Fruit fly (Drosophila melanogaster) whole organism, embryonic: ENCODE results near the gene Sgp.

Experiments used
- CG10654 ChIP-seq: fragments of 200-800 bp; sonication (Bioruptor generic); optimal IDR thresholded peaks from 2 replicates; lab custom pipeline; 2016; ENCODE audit warnings: missing biosample characterization, missing genetic modification characterization
- CG10979 ChIP-seq: fragments of 200-800 bp; sonication (Bioruptor generic); optimal IDR thresholded peaks from 2 replicates; lab custom pipeline; 2018; ENCODE audit warnings: missing biosample characterization, mild to moderate bottlenecking, missing genetic modification characterization, moderate library complexity
- CG12219 ChIP-seq: fragments of 200-800 bp; sonication (Bioruptor generic); optimal IDR thresholded peaks from 3 replicates; lab custom pipeline; 2018; ENCODE audit warnings: missing biosample characterization, mild to moderate bottlenecking, missing genetic modification characterization
- CG1603 ChIP-seq: fragments of 200-800 bp; sonication (Bioruptor generic); optimal IDR thresholded peaks from 2 replicates; lab custom pipeline; 2019; ENCODE audit warnings: missing biosample characterization, mild to moderate bottlenecking, missing genetic modification characterization, moderate library complexity
- CG18011 ChIP-seq: fragments of 200-800 bp; sonication (Bioruptor generic); optimal IDR thresholded peaks from 2 replicates; lab custom pipeline; 2017; ENCODE audit warnings: missing biosample characterization, missing genetic modification characterization, mild to moderate bottlenecking, moderate library complexity, missing genotype
- CG1832 ChIP-seq: fragments of 200-800 bp; sonication (Bioruptor generic); optimal IDR thresholded peaks from 2 replicates; lab custom pipeline; 2017; ENCODE audit warnings: missing biosample characterization, mild to moderate bottlenecking, missing genetic modification characterization, inconsistent platforms
- CG2120 ChIP-seq: fragments of 200-800 bp; sonication (Bioruptor generic); optimal IDR thresholded peaks from 3 replicates; lab custom pipeline; 2016; ENCODE audit warnings: missing biosample characterization, missing genetic modification characterization
- CG6683 ChIP-seq: fragments of 200-800 bp; sonication (Bioruptor generic); optimal IDR thresholded peaks from 2 replicates; lab custom pipeline; 2017; ENCODE audit warnings: missing biosample characterization, mild to moderate bottlenecking, missing genetic modification characterization, missing genetic modification reagents
- CG6689 ChIP-seq: fragments of 200-800 bp; sonication (Bioruptor generic); IDR thresholded peaks from 2 replicates; pipeline ENCODE4 v1.3.6; 2022; ENCODE audit warnings: missing biosample characterization, missing genetic modification characterization
- CG7357 ChIP-seq: fragments of 200-800 bp; sonication (Bioruptor generic); IDR thresholded peaks from 3 replicates; pipeline ENCODE4 v1.3.6; 2022; ENCODE audit warnings: missing biosample characterization, missing genetic modification characterization
- CG7963 ChIP-seq: fragments of 200-800 bp; sonication (Bioruptor generic); IDR thresholded peaks from 3 replicates; pipeline ENCODE4 v1.3.6; 2022; ENCODE audit warnings: missing biosample characterization, missing genetic modification characterization; ENCODE audit not compliant: partially characterized antibody
- CG8281 ChIP-seq: fragments of 200-800 bp; sonication (Bioruptor generic); optimal IDR thresholded peaks from 2 replicates; lab custom pipeline; 2018; ENCODE audit warnings: missing biosample characterization, mild to moderate bottlenecking, missing genetic modification characterization, moderate library complexity
- Chrac-16 ChIP-seq: fragments of 200-800 bp; sonication (Bioruptor generic); optimal IDR thresholded peaks from 3 replicates; lab custom pipeline; 2016; ENCODE audit warnings: missing biosample characterization, missing genetic modification characterization
- Dip3 ChIP-seq: fragments of 200-800 bp; sonication (Bioruptor generic); optimal IDR thresholded peaks from 3 replicates; lab custom pipeline; 2016; ENCODE audit warnings: missing biosample characterization, missing genetic modification characterization
- Eip74EF ChIP-seq, 2 experiments: fragments of 200-800 bp in 1 of 2; fragments of >200 bp in 1 of 2; sonication (Bioruptor generic) in 1 of 2; optimal IDR thresholded peaks; 2 replicates each; lab custom pipeline; 2017 to 2019; ENCODE audit warnings: missing biosample characterization in 2 of 2, missing genetic modification characterization in 2 of 2, mild to moderate bottlenecking in 1 of 2, moderate library complexity in 1 of 2
- Fer2 ChIP-seq: fragments of 200-800 bp; sonication (Bioruptor generic); optimal IDR thresholded peaks from 2 replicates; lab custom pipeline; 2018; ENCODE audit warnings: missing biosample characterization, mild to moderate bottlenecking, missing genetic modification characterization, moderate library complexity
- HLH3B ChIP-seq: fragments of 200-800 bp; sonication (Bioruptor generic); IDR thresholded peaks from 2 replicates; pipeline ENCODE4 v1.3.6; 2022; ENCODE audit warnings: missing biosample characterization, missing genetic modification characterization
- Hey ChIP-seq: fragments of 200-800 bp; sonication (Bioruptor generic); optimal IDR thresholded peaks from 3 replicates; lab custom pipeline; 2018; ENCODE audit warnings: missing biosample characterization, mild to moderate bottlenecking, missing genetic modification characterization
- HmgZ ChIP-seq: fragments of 200-800 bp; sonication (Bioruptor generic); optimal IDR thresholded peaks from 2 replicates; lab custom pipeline; 2018; ENCODE audit warnings: missing biosample characterization, mild to moderate bottlenecking, missing genetic modification characterization
- Hr78 ChIP-seq, 2 experiments: fragments of 200-800 bp in 1 of 2; fragments of >200 bp in 1 of 2; sonication (Bioruptor generic) in 1 of 2; optimal IDR thresholded peaks; 2 replicates each; lab custom pipeline; 2017 to 2019; ENCODE audit warnings: missing biosample characterization in 2 of 2, missing genetic modification characterization in 2 of 2, mild to moderate bottlenecking in 1 of 2, moderate library complexity in 1 of 2
- Lhr ChIP-seq: fragments of 200-800 bp; sonication (Bioruptor generic); optimal IDR thresholded peaks from 3 replicates; lab custom pipeline; 2017; ENCODE audit warnings: mild to moderate bottlenecking, missing biosample characterization, missing genetic modification reagents, missing genetic modification characterization
- Mes4 ChIP-seq: fragments of 200-800 bp; sonication (Bioruptor generic); optimal IDR thresholded peaks from 2 replicates; lab custom pipeline; 2016; ENCODE audit warnings: missing biosample characterization, missing genetic modification characterization
- Ptx1 ChIP-seq: fragments of 200-800 bp; sonication (Bioruptor generic); IDR thresholded peaks from 2 replicates; pipeline ENCODE4 v1.3.6; 2022; ENCODE audit warnings: missing biosample characterization, missing genetic modification characterization
- Stat92E ChIP-seq, 3 experiments: fragments of >200 bp in 2 of 3; fragments of 200-800 bp in 1 of 3; sonication (Bioruptor generic) in 1 of 3; optimal IDR thresholded peaks; 2 replicates each; lab custom pipeline; 2017 to 2019; ENCODE audit warnings: missing biosample characterization in 3 of 3, missing genetic modification characterization in 3 of 3, mild to moderate bottlenecking in 1 of 3, moderate library complexity in 1 of 3
- ara ChIP-seq: fragments of 200-800 bp; sonication (Bioruptor generic); IDR thresholded peaks from 2 replicates; pipeline ENCODE4 v1.3.6; 2022; ENCODE audit warnings: missing biosample characterization, missing genetic modification characterization
- ato ChIP-seq: fragments of 200-800 bp; sonication (Bioruptor generic); IDR thresholded peaks from 2 replicates; pipeline ENCODE4 v1.3.6; 2022; ENCODE audit warnings: missing biosample characterization, missing genetic modification characterization; ENCODE audit not compliant: partially characterized antibody
- cg ChIP-seq: fragments of 200-800 bp; sonication (Bioruptor generic); optimal IDR thresholded peaks from 3 replicates; lab custom pipeline; 2019; ENCODE audit warnings: missing biosample characterization, mild to moderate bottlenecking, missing genetic modification characterization, moderate library complexity
- dan ChIP-seq: fragments of 200-800 bp; sonication (Bioruptor generic); IDR thresholded peaks from 2 replicates; pipeline ENCODE4 v1.3.6; 2022; ENCODE audit warnings: missing biosample characterization, missing genetic modification characterization
- dpn ChIP-seq, 2 experiments: fragments of 200-800 bp; sonication (Bioruptor generic); optimal IDR thresholded peaks; 3 replicates each; lab custom pipeline; 2016; ENCODE audit warnings: missing biosample characterization in 2 of 2, missing genetic modification characterization in 2 of 2
- fu2 ChIP-seq: fragments of 200-800 bp; sonication (Bioruptor generic); optimal IDR thresholded peaks from 2 replicates; lab custom pipeline; 2016; ENCODE audit warnings: missing biosample characterization, missing genetic modification characterization
- gce ChIP-seq: fragments of 200-800 bp; sonication (Bioruptor generic); IDR thresholded peaks from 3 replicates; pipeline ENCODE4 v1.3.6; 2022; ENCODE audit warnings: missing biosample characterization, missing genetic modification characterization
- gsb ChIP-seq: fragments of 200-800 bp; sonication (Bioruptor generic); IDR thresholded peaks from 2 replicates; pipeline ENCODE4 v1.3.6; 2022; ENCODE audit warnings: missing biosample characterization, missing genetic modification characterization
- gsb-n ChIP-seq: fragments of 200-800 bp; sonication (Bioruptor generic); optimal IDR thresholded peaks from 3 replicates; lab custom pipeline; 2018; ENCODE audit warnings: missing biosample characterization, mild to moderate bottlenecking, missing genetic modification characterization
- hbn ChIP-seq: fragments of 200-800 bp; sonication (Bioruptor generic); IDR thresholded peaks from 2 replicates; pipeline ENCODE4 v1.3.6; 2022; ENCODE audit warnings: missing biosample characterization, missing genetic modification characterization; ENCODE audit not compliant: partially characterized antibody
- her ChIP-seq: fragments of 200-800 bp; sonication (Bioruptor generic); optimal IDR thresholded peaks from 2 replicates; lab custom pipeline; 2016; ENCODE audit warnings: missing biosample characterization, missing genetic modification characterization
- hkb ChIP-seq, 2 experiments: fragments of 200-800 bp in 1 of 2; fragments of >200 bp in 1 of 2; sonication (Bioruptor generic) in 1 of 2; IDR thresholded peaks in 1 of 2; optimal IDR thresholded peaks in 1 of 2; 2 replicates each; pipeline versions ENCODE4 v1.3.6 to Lab custom; 2017 to 2022; ENCODE audit warnings: missing biosample characterization in 1 of 2, missing genetic modification characterization in 1 of 2
- insv ChIP-seq, 2 experiments: fragments of 200-800 bp; sonication (Bioruptor generic); optimal IDR thresholded peaks; 3 replicates each; lab custom pipeline; 2016 to 2018; ENCODE audit warnings: missing biosample characterization in 2 of 2, missing genetic modification characterization in 2 of 2
- inv ChIP-seq: fragments of 200-800 bp; sonication (Bioruptor generic); IDR thresholded peaks from 2 replicates; pipeline ENCODE4 v1.3.6; 2022; ENCODE audit warnings: missing biosample characterization, missing genetic modification characterization; ENCODE audit not compliant: partially characterized antibody
- luna ChIP-seq: fragments of 200-800 bp; sonication (Bioruptor generic); optimal IDR thresholded peaks from 2 replicates; lab custom pipeline; 2016; ENCODE audit warnings: missing biosample characterization, missing genetic modification characterization
- maf-S ChIP-seq: fragments of 200-800 bp; sonication (Bioruptor generic); optimal IDR thresholded peaks from 2 replicates; lab custom pipeline; 2016; ENCODE audit warnings: missing biosample characterization, missing genetic modification characterization
- mld ChIP-seq: fragments of 200-800 bp; sonication (Bioruptor generic); IDR thresholded peaks from 3 replicates; pipeline ENCODE4 v1.3.6; 2022; ENCODE audit warnings: missing biosample characterization, missing genetic modification characterization; ENCODE audit not compliant: partially characterized antibody
- otp ChIP-seq: fragments of 200-800 bp; sonication (Bioruptor generic); IDR thresholded peaks from 3 replicates; pipeline ENCODE4, ENCODE4 v1.3.6; 2022; ENCODE audit warnings: missing biosample characterization, missing genetic modification characterization
- sc ChIP-seq, 3 experiments: fragments of >200 bp in 2 of 3; fragments of 200-800 bp in 1 of 3; sonication (Bioruptor generic) in 1 of 3; optimal IDR thresholded peaks; 2 replicates in 2 of 3; 3 replicates in 1 of 3; lab custom pipeline; 2017; ENCODE audit warnings: mild to moderate bottlenecking in 1 of 3, missing biosample characterization in 1 of 3, missing genetic modification characterization in 1 of 3, missing genetic modification reagents in 1 of 3
- sisA ChIP-seq: fragments of 200-800 bp; sonication (Bioruptor generic); IDR thresholded peaks from 2 replicates; pipeline ENCODE4 v1.3.6; 2022; ENCODE audit warnings: missing biosample characterization, missing genetic modification characterization
- trem ChIP-seq: fragments of 200-800 bp; optimal IDR thresholded peaks from 3 replicates; lab custom pipeline; 2019; ENCODE audit warnings: missing biosample characterization, mild to moderate bottlenecking, missing genetic modification characterization, moderate library complexity
- trh ChIP-seq: fragments of 200-800 bp; sonication (Bioruptor generic); optimal IDR thresholded peaks from 2 replicates; lab custom pipeline; 2016; ENCODE audit warnings: missing biosample characterization, missing genetic modification characterization
- twi ChIP-seq: fragments of 200-800 bp; optimal IDR thresholded peaks from 2 replicates; lab custom pipeline; 2019; ENCODE audit warnings: missing biosample characterization, mild to moderate bottlenecking, missing genetic modification characterization, moderate library complexity
- unpg ChIP-seq: fragments of 200-800 bp; sonication (Bioruptor generic); optimal IDR thresholded peaks from 3 replicates; lab custom pipeline; 2018; ENCODE audit warnings: missing biosample characterization, mild to moderate bottlenecking, missing genetic modification characterization, moderate library complexity
- vnd ChIP-seq: fragments of 200-800 bp; sonication (Bioruptor generic); IDR thresholded peaks from 3 replicates; pipeline ENCODE4 v1.3.6; 2022; ENCODE audit warnings: missing biosample characterization, missing genetic modification characterization; ENCODE audit not compliant: partially characterized antibody

Sgp gene

dm6 chr2L:8552472-8552871, 33.0 kb downstream of the Sgp start (continued):
- no peak for TF ChIP-seq CG6683 (GFP tag; lab: Kevin White, UChicago)
- TF ChIP-seq otp (GFP tag; lab: Robert Waterston, UW), result no peak
- TF ChIP-seq CG1832 (GFP tag; lab: Kevin White, UChicago), result no peak
- peak; percentile 37 for TF ChIP-seq CG12219 (GFP tag; lab: Kevin White, UChicago)
- no peak for TF ChIP-seq ato (GFP tag; lab: Robert Waterston, UW)
- TF ChIP-seq inv (GFP tag; lab: Robert Waterston, UW), result no peak
- TF ChIP-seq hkb (optimal IDR thresholded peaks at IDR 0.05; lab: Kevin White, UChicago), result no peak
- TF ChIP-seq hkb (GFP tag; IDR thresholded peaks at IDR 0.05; lab: Robert Waterston, UW), result peak; percentile 38; the same call in 1 of the 2 replicates
- no peak for TF ChIP-seq Dip3 (GFP tag; lab: Kevin White, UChicago)
- no peak for TF ChIP-seq gsb (GFP tag; lab: Robert Waterston, UW)
- TF ChIP-seq ara (GFP tag; lab: Robert Waterston, UW), result peak; percentile 63; the same call in 1 of the 2 replicates
- no peak for TF ChIP-seq Fer2
- TF ChIP-seq luna (GFP tag; lab: Kevin White, UChicago), result no peak
- TF ChIP-seq CG8281 (tag; lab: Kevin White, UChicago), result no peak
- TF ChIP-seq cg (GFP tag; lab: Kevin White, UChicago), result no peak
- TF ChIP-seq CG18011, result no peak
- TF ChIP-seq hbn (GFP tag; lab: Robert Waterston, UW), result no peak
- no peak for TF ChIP-seq dan
- TF ChIP-seq trh (GFP tag; lab: Kevin White, UChicago), result no peak
- peak; percentile 29 for TF ChIP-seq trem (tag; lab: Kevin White, UChicago)
- TF ChIP-seq Mes4 (GFP tag; lab: Kevin White, UChicago), result no peak
- no peak for TF ChIP-seq CG10654 (GFP tag; lab: Kevin White, UChicago)
- peak; percentile 65 for TF ChIP-seq CG6689 (GFP tag; lab: Robert Waterston, UW)
- TF ChIP-seq CG10979 (tag; lab: Kevin White, UChicago), result peak; percentile 66
- no peak for TF ChIP-seq vnd (GFP tag; lab: Robert Waterston, UW)
- TF ChIP-seq Eip74EF (GFP tag; optimal IDR thresholded peaks at IDR 0.05; lab: Kevin White, UChicago), result no peak
- TF ChIP-seq insv (GFP tag; optimal IDR thresholded peaks at IDR 0.05; lab: Kevin White, UChicago), result no peak
- no peak for TF ChIP-seq gce
- no peak for TF ChIP-seq HmgZ (tag; lab: Kevin White, UChicago)
- TF ChIP-seq Hr78 (GFP tag; optimal IDR thresholded peaks at IDR 0.05; lab: Kevin White, UChicago), result no peak
- TF ChIP-seq mld (GFP tag; lab: Robert Waterston, UW), result no peak
- TF ChIP-seq sc (optimal IDR thresholded peaks at IDR 0.05; lab: Kevin White, UChicago), result no peak
- no peak for TF ChIP-seq sc (GFP tag; optimal IDR thresholded peaks at IDR 0.05; lab: Kevin White, UChicago)
- peak in 1 of 2 experiments; percentile 20 for TF ChIP-seq dpn (GFP tag; optimal IDR thresholded peaks at IDR 0.05; lab: Kevin White, UChicago)
- TF ChIP-seq Chrac-16, result peak; percentile 24
- TF ChIP-seq CG7357, result no peak
- no peak for TF ChIP-seq sisA
- no peak for TF ChIP-seq Lhr (GFP tag; lab: Kevin White, UChicago)
- TF ChIP-seq gsb-n (tag; lab: Kevin White, UChicago), result peak; percentile 45
- TF ChIP-seq Ptx1 (GFP tag; lab: Robert Waterston, UW), result no peak; the same call in 1 of the 2 replicates
- 0 out of 2 replicates have a peak, but pooled peaks have one; percentile 30 for TF ChIP-seq HLH3B (GFP tag; lab: Robert Waterston, UW)
- TF ChIP-seq Stat92E (GFP tag; optimal IDR thresholded peaks at IDR 0.05; lab: Kevin White, UChicago), result no peak
- no peak for TF ChIP-seq twi (tag; lab: Kevin White, UChicago)
- TF ChIP-seq Hey, result no peak
- TF ChIP-seq CG1603, result peak; percentile 47
- no peak for TF ChIP-seq fu2 (GFP tag; lab: Kevin White, UChicago)
- TF ChIP-seq maf-S (GFP tag; lab: Kevin White, UChicago), result no peak
- TF ChIP-seq unpg (GFP tag; lab: Kevin White, UChicago), result peak; percentile 63
- no peak for TF ChIP-seq CG2120 (GFP tag; lab: Kevin White, UChicago)
- no peak for TF ChIP-seq her (GFP tag; lab: Kevin White, UChicago)
- no peak for TF ChIP-seq CG7963
